Fruit fly (Drosophila melanogaster) whole organism, embryonic: ENCODE measurements around the gene CG3690.

Experiments
- Ada2b ChIP-seq: fragments of 200-800 bp; sonication (Bioruptor generic); IDR thresholded peaks from 2 replicates; pipeline ENCODE4 v1.3.6; 2022; ENCODE audit warnings: missing biosample characterization, missing genetic modification characterization
- Adf1 ChIP-seq: fragments of 200-800 bp; sonication (Bioruptor generic); IDR thresholded peaks from 2 replicates; pipeline ENCODE4 v1.3.6; 2022; ENCODE audit warnings: missing biosample characterization, missing genetic modification characterization
- B-H2 ChIP-seq: fragments of 200-800 bp; sonication (Bioruptor generic); optimal IDR thresholded peaks from 2 replicates; lab custom pipeline; 2018; ENCODE audit warnings: missing biosample characterization, mild to moderate bottlenecking, missing genetic modification characterization
- CG10366 ChIP-seq: fragments of 200-800 bp; sonication (Bioruptor generic); IDR thresholded peaks from 2 replicates; pipeline ENCODE4 v1.3.6; 2022; ENCODE audit warnings: missing biosample characterization, missing genetic modification characterization
- CG15073 ChIP-seq: fragments of 200-800 bp; sonication (Bioruptor generic); optimal IDR thresholded peaks from 2 replicates; lab custom pipeline; 2016; ENCODE audit warnings: missing biosample characterization, missing genetic modification characterization
- CG15514 ChIP-seq: fragments of 200-800 bp; sonication (Bioruptor generic); optimal IDR thresholded peaks from 3 replicates; lab custom pipeline; 2017; ENCODE audit warnings: missing biosample characterization, missing genetic modification characterization, mild to moderate bottlenecking, moderate library complexity, missing genetic modification reagents
- CG15696 ChIP-seq: fragments of 200-800 bp; sonication (Bioruptor generic); optimal IDR thresholded peaks from 2 replicates; lab custom pipeline; 2019; ENCODE audit warnings: missing biosample characterization, mild to moderate bottlenecking, missing genetic modification characterization, moderate library complexity
- CG17361 ChIP-seq: fragments of 200-800 bp; sonication (Bioruptor generic); IDR thresholded peaks from 3 replicates; pipeline ENCODE4 v1.3.6; 2022; ENCODE audit warnings: missing biosample characterization, missing genetic modification characterization
- CG18476 ChIP-seq: fragments of 200-800 bp; sonication (Bioruptor generic); optimal IDR thresholded peaks from 2 replicates; lab custom pipeline; 2016; ENCODE audit warnings: missing biosample characterization, mild to moderate bottlenecking, missing genetic modification characterization
- CG18619 ChIP-seq: fragments of 200-800 bp; sonication (Bioruptor generic); optimal IDR thresholded peaks from 3 replicates; lab custom pipeline; 2017; ENCODE audit warnings: missing biosample characterization, mild to moderate bottlenecking, missing genetic modification characterization
- CG2875 ChIP-seq: fragments of 200-800 bp; sonication (Bioruptor generic); optimal IDR thresholded peaks from 2 replicates; lab custom pipeline; 2017; ENCODE audit warnings: missing biosample characterization, mild to moderate bottlenecking, missing genetic modification characterization, missing genetic modification reagents
- CG3281 ChIP-seq: fragments of 200-800 bp; sonication (Bioruptor generic); optimal IDR thresholded peaks from 3 replicates; lab custom pipeline; 2017; ENCODE audit warnings: missing biosample characterization, mild to moderate bottlenecking, missing genetic modification characterization
- CG3838 ChIP-seq: fragments of 200-800 bp; sonication (Bioruptor generic); optimal IDR thresholded peaks from 3 replicates; lab custom pipeline; 2016; ENCODE audit warnings: missing biosample characterization, missing genetic modification characterization
- CG6791 ChIP-seq: fragments of 200-800 bp; sonication (Bioruptor generic); IDR thresholded peaks from 3 replicates; pipeline ENCODE4 v1.3.6; 2022; ENCODE audit warnings: missing biosample characterization, missing genetic modification characterization; ENCODE audit not compliant: partially characterized antibody
- CG7357 ChIP-seq: fragments of 200-800 bp; sonication (Bioruptor generic); IDR thresholded peaks from 3 replicates; pipeline ENCODE4 v1.3.6; 2022; ENCODE audit warnings: missing biosample characterization, missing genetic modification characterization
- CG7372 ChIP-seq: fragments of 200-800 bp; sonication (Bioruptor generic); IDR thresholded peaks from 2 replicates; pipeline ENCODE4 v1.3.6; 2022; ENCODE audit warnings: missing biosample characterization, missing genetic modification characterization
- CkIIα-i1 ChIP-seq: fragments of 200-800 bp; sonication (Bioruptor generic); IDR thresholded peaks from 2 replicates; pipeline ENCODE4 v1.3.6; 2022; ENCODE audit warnings: missing biosample characterization, missing genetic modification characterization
- D ChIP-seq, 2 experiments: fragments of 200-800 bp in 1 of 2; fragments of >200 bp in 1 of 2; sonication (Bioruptor generic) in 1 of 2; optimal IDR thresholded peaks; 2 replicates in 1 of 2; 3 replicates in 1 of 2; lab custom pipeline; 2017; ENCODE audit warnings: mild to moderate bottlenecking in 1 of 2, missing biosample characterization in 1 of 2, missing genetic modification characterization in 1 of 2, missing genetic modification reagents in 1 of 2
- Dip3 ChIP-seq: fragments of 200-800 bp; sonication (Bioruptor generic); optimal IDR thresholded peaks from 3 replicates; lab custom pipeline; 2016; ENCODE audit warnings: missing biosample characterization, missing genetic modification characterization
- Fer1 ChIP-seq: fragments of 200-800 bp; sonication (Bioruptor generic); optimal IDR thresholded peaks from 2 replicates; lab custom pipeline; 2017; ENCODE audit warnings: missing biosample characterization, mild to moderate bottlenecking, missing genetic modification characterization
- Fer2 ChIP-seq: fragments of 200-800 bp; sonication (Bioruptor generic); optimal IDR thresholded peaks from 2 replicates; lab custom pipeline; 2018; ENCODE audit warnings: missing biosample characterization, mild to moderate bottlenecking, missing genetic modification characterization, moderate library complexity
- Gsc ChIP-seq: fragments of 200-800 bp; sonication (Bioruptor generic); IDR thresholded peaks from 2 replicates; pipeline ENCODE4 v1.3.6; 2022; ENCODE audit warnings: missing biosample characterization, missing genetic modification characterization
- Hey ChIP-seq: fragments of 200-800 bp; sonication (Bioruptor generic); optimal IDR thresholded peaks from 3 replicates; lab custom pipeline; 2018; ENCODE audit warnings: missing biosample characterization, mild to moderate bottlenecking, missing genetic modification characterization
- Lim3 ChIP-seq: fragments of 200-800 bp; sonication (Bioruptor generic); IDR thresholded peaks from 2 replicates; pipeline ENCODE4 v1.3.6; 2022; ENCODE audit warnings: missing biosample characterization, missing genetic modification characterization
- Myb ChIP-seq: fragments of 200-800 bp; sonication (Bioruptor generic); optimal IDR thresholded peaks from 2 replicates; lab custom pipeline; 2016; ENCODE audit warnings: missing biosample characterization, missing genetic modification characterization
- Optix ChIP-seq: fragments of 200-800 bp; sonication (Bioruptor generic); IDR thresholded peaks from 3 replicates; pipeline ENCODE4 v1.3.6; 2022; ENCODE audit warnings: missing biosample characterization, missing genetic modification characterization
- Ptx1 ChIP-seq: fragments of 200-800 bp; sonication (Bioruptor generic); IDR thresholded peaks from 2 replicates; pipeline ENCODE4 v1.3.6; 2022; ENCODE audit warnings: missing biosample characterization, missing genetic modification characterization
- Scr ChIP-seq: fragments of 200-800 bp; sonication (Bioruptor generic); IDR thresholded peaks from 2 replicates; pipeline ENCODE4 v1.3.6; 2022; ENCODE audit warnings: missing biosample characterization, missing genetic modification characterization; ENCODE audit not compliant: partially characterized antibody
- bowl ChIP-seq: fragments of 200-800 bp; sonication (Bioruptor generic); IDR thresholded peaks from 2 replicates; pipeline ENCODE4 v1.3.6; 2022; ENCODE audit warnings: missing biosample characterization, missing genetic modification characterization
- bsh ChIP-seq, 2 experiments: fragments of 200-800 bp; sonication (Bioruptor generic); optimal IDR thresholded peaks; 2 replicates each; lab custom pipeline; 2017 to 2018; ENCODE audit warnings: mild to moderate bottlenecking in 2 of 2, missing biosample characterization in 2 of 2, missing genetic modification characterization in 2 of 2, moderate library complexity in 1 of 2
- cad ChIP-seq: fragments of >200 bp; optimal IDR thresholded peaks from 2 replicates; lab custom pipeline; 2017; ENCODE audit warnings: missing biosample characterization, missing genetic modification characterization
- fd64A ChIP-seq: fragments of 200-800 bp; sonication (Bioruptor generic); optimal IDR thresholded peaks from 3 replicates; lab custom pipeline; 2018; ENCODE audit warnings: missing biosample characterization, mild to moderate bottlenecking, missing genetic modification characterization
- gcm ChIP-seq: fragments of 200-800 bp; sonication (Bioruptor generic); optimal IDR thresholded peaks from 2 replicates; lab custom pipeline; 2019; ENCODE audit warnings: missing biosample characterization, mild to moderate bottlenecking, missing genetic modification characterization, moderate library complexity
- grn ChIP-seq: fragments of 200-800 bp; sonication (Bioruptor generic); optimal IDR thresholded peaks from 3 replicates; lab custom pipeline; 2017; ENCODE audit warnings: missing biosample characterization, missing genetic modification characterization
- hkb ChIP-seq, 2 experiments: fragments of 200-800 bp in 1 of 2; fragments of >200 bp in 1 of 2; sonication (Bioruptor generic) in 1 of 2; IDR thresholded peaks in 1 of 2; optimal IDR thresholded peaks in 1 of 2; 2 replicates each; pipeline versions ENCODE4 v1.3.6 to Lab custom; 2017 to 2022; ENCODE audit warnings: missing biosample characterization in 1 of 2, missing genetic modification characterization in 1 of 2
- insv ChIP-seq, 2 experiments: fragments of 200-800 bp; sonication (Bioruptor generic); optimal IDR thresholded peaks; 3 replicates each; lab custom pipeline; 2016 to 2018; ENCODE audit warnings: missing biosample characterization in 2 of 2, missing genetic modification characterization in 2 of 2
- kah ChIP-seq: fragments of 200-800 bp; sonication (Bioruptor generic); optimal IDR thresholded peaks from 2 replicates; lab custom pipeline; 2018; ENCODE audit warnings: missing biosample characterization, mild to moderate bottlenecking, missing genetic modification characterization
- luna ChIP-seq: fragments of 200-800 bp; sonication (Bioruptor generic); optimal IDR thresholded peaks from 2 replicates; lab custom pipeline; 2016; ENCODE audit warnings: missing biosample characterization, missing genetic modification characterization
- nau ChIP-seq: fragments of 200-800 bp; sonication (Bioruptor generic); optimal IDR thresholded peaks from 3 replicates; lab custom pipeline; 2017; ENCODE audit warnings: missing biosample characterization, mild to moderate bottlenecking, missing genetic modification characterization, missing genetic modification reagents
- nmo ChIP-seq: fragments of 200-800 bp; sonication (Bioruptor generic); optimal IDR thresholded peaks from 2 replicates; lab custom pipeline; 2018; ENCODE audit warnings: missing biosample characterization, mild to moderate bottlenecking, missing genetic modification characterization, moderate library complexity
- onecut ChIP-seq: fragments of 200-800 bp; sonication (Bioruptor generic); IDR thresholded peaks from 2 replicates; pipeline ENCODE4 v1.3.6; 2022; ENCODE audit warnings: missing biosample characterization, missing genetic modification characterization
- pfk ChIP-seq: fragments of 200-800 bp; sonication (Bioruptor generic); optimal IDR thresholded peaks from 2 replicates; lab custom pipeline; 2018; ENCODE audit warnings: missing biosample characterization, mild to moderate bottlenecking, missing genetic modification characterization, moderate library complexity
- pum ChIP-seq: fragments of 200-800 bp; sonication (Bioruptor generic); optimal IDR thresholded peaks from 2 replicates; lab custom pipeline; 2016; ENCODE audit warnings: missing biosample characterization, missing genetic modification characterization
- ranshi ChIP-seq: fragments of 200-800 bp; sonication (Bioruptor generic); IDR thresholded peaks from 2 replicates; pipeline ENCODE4 v1.3.6; 2022; ENCODE audit warnings: missing biosample characterization, missing genetic modification characterization
- sc ChIP-seq, 3 experiments: fragments of >200 bp in 2 of 3; fragments of 200-800 bp in 1 of 3; sonication (Bioruptor generic) in 1 of 3; optimal IDR thresholded peaks; 2 replicates in 2 of 3; 3 replicates in 1 of 3; lab custom pipeline; 2017; ENCODE audit warnings: mild to moderate bottlenecking in 1 of 3, missing biosample characterization in 1 of 3, missing genetic modification characterization in 1 of 3, missing genetic modification reagents in 1 of 3
- sim ChIP-seq: fragments of 200-800 bp; sonication (Bioruptor generic); IDR thresholded peaks from 2 replicates; pipeline ENCODE4 v1.3.6; 2022; ENCODE audit warnings: missing biosample characterization, missing genetic modification characterization
- twi ChIP-seq: fragments of 200-800 bp; optimal IDR thresholded peaks from 2 replicates; lab custom pipeline; 2019; ENCODE audit warnings: missing biosample characterization, mild to moderate bottlenecking, missing genetic modification characterization, moderate library complexity
- zen2 ChIP-seq: fragments of 200-800 bp; sonication (Bioruptor generic); IDR thresholded peaks from 3 replicates; pipeline ENCODE4 v1.3.6; 2022; ENCODE audit warnings: missing biosample characterization, missing genetic modification characterization; ENCODE audit not compliant: partially characterized antibody

The CG3690 gene

DNA sequence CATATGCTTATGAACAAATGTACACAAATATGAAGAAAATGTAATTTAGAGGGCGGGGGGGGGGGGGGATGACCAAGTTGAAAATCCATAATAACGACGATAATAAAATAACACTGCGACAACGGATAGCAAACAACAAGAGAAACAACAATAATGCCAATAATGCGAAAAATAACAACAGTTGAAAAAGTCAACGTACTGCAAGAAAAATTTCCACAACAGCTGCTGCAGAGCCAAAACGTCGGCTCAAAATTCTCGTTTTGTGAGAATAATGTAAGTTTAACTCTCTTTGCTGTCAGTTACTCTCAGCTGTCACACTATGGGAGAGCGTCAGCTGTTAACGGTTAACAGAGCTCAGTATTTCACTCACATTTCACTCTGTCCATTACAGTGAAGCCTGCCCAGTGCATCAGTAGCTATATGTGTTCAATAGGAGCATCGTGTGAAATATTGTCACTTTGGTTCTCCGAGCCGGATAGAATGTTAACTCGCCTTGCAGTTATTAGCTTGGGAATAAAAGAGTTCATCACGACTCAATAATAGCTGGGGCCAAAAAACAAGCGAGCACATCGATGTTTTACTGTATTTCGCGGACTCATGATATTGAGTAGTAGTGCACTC, 50.9 kb downstream of the CG3690 start (continued):
- TF ChIP-seq Hey (tag; lab: Kevin White, UChicago) (no peak), ranshi (GFP tag; lab: Robert Waterston, UW) (peak; percentile 76), gcm (GFP tag; lab: Kevin White, UChicago) (peak; percentile 69), CG3281 (GFP tag; lab: Kevin White, UChicago) (peak; percentile 74), Ada2b (GFP tag; lab: Robert Waterston, UW) (peak; percentile 83), CG10366 (GFP tag; lab: Robert Waterston, UW) (peak; percentile 75), Gsc (GFP tag; lab: Robert Waterston, UW) (peak; percentile 52), CG18619 (GFP tag; lab: Kevin White, UChicago) (peak; percentile 62), twi (tag; lab: Kevin White, UChicago) (peak; percentile 33), nmo (GFP tag; lab: Kevin White, UChicago) (peak; percentile 74), CG2875 (GFP tag; lab: Kevin White, UChicago) (peak; percentile 53), bowl (GFP tag; lab: Robert Waterston, UW) (peak; percentile 30; the same call in 1 of the 2 replicates), Fer2 (tag; lab: Kevin White, UChicago) (peak; percentile 49), CG17361 (GFP tag; lab: Robert Waterston, UW) (peak; percentile 80), pum (GFP tag; lab: Kevin White, UChicago) (peak; percentile 84), Dip3 (GFP tag; lab: Kevin White, UChicago) (peak; percentile 62), B-H2 (GFP tag; lab: Kevin White, UChicago) (peak; percentile 30), CG15696 (tag; lab: Kevin White, UChicago) (peak; percentile 34), D (optimal IDR thresholded peaks at IDR 0.05; lab: Kevin White, UChicago) (no peak), D (GFP tag; optimal IDR thresholded peaks at IDR 0.05; lab: Kevin White, UChicago) (peak; percentile 51), Optix (GFP tag; lab: Robert Waterston, UW) (peak; percentile 74; the same call in 2 of the 3 replicates), sim (0 out of 2 replicates have a peak, but pooled peaks have one; percentile 34), Fer1 (GFP tag; lab: Kevin White, UChicago) (peak; percentile 85), onecut (peak; percentile 73), CG18476 (peak; percentile 42), grn (no peak), CG6791 (GFP tag; lab: Robert Waterston, UW) (no peak), CG7357 (peak; percentile 47; the same call in 1 of the 3 replicates), luna (GFP tag; lab: Kevin White, UChicago) (peak; percentile 23), cad (GFP tag; lab: Kevin White, UChicago) (no peak), Scr (GFP tag; lab: Robert Waterston, UW) (no peak), pfk (no peak), Ptx1 (peak; percentile 89), fd64A (peak; percentile 13), sc (optimal IDR thresholded peaks at IDR 0.05; lab: Kevin White, UChicago) (no peak), sc (GFP tag; optimal IDR thresholded peaks at IDR 0.05; lab: Kevin White, UChicago) (peak; percentile 27), CkIIα-i1 (GFP tag; lab: Robert Waterston, UW) (no peak), hkb (optimal IDR thresholded peaks at IDR 0.05; lab: Kevin White, UChicago) (no peak), hkb (GFP tag; IDR thresholded peaks at IDR 0.05; lab: Robert Waterston, UW) (peak; percentile 80), Myb (peak; percentile 47), CG7372 (GFP tag; lab: Robert Waterston, UW) (peak; percentile 74), CG3838 (peak; percentile 30), zen2 (GFP tag; lab: Robert Waterston, UW) (no peak), nau (GFP tag; lab: Kevin White, UChicago) (peak; percentile 76), Adf1 (GFP tag; lab: Robert Waterston, UW) (peak; percentile 33; the same call in 1 of the 2 replicates), Lim3 (peak; percentile 43; the same call in 1 of the 2 replicates), kah (GFP tag; lab: Kevin White, UChicago) (peak; percentile 44), CG15073 (GFP tag; lab: Kevin White, UChicago) (no peak), insv (GFP tag; optimal IDR thresholded peaks at IDR 0.05; lab: Kevin White, UChicago) (no peak), CG15514 (GFP tag; lab: Kevin White, UChicago) (peak; percentile 58), bsh (GFP tag; optimal IDR thresholded peaks at IDR 0.05; lab: Kevin White, UChicago) (peak; percentile 79 to 83)
